Worm (Caenorhabditis elegans): Measurements from ENCODE around the gene F08B4.8.

ce11 chrIV:8631033-8631432 is 46.4 kb upstream of the F08B4.8 start, which contains the start of gene dgk-4:
- TF ChIP-seq dpl-1 (GFP tag; optimal IDR thresholded peaks at IDR 0.05): no peak
- no peak for TF ChIP-seq fos-1 (tag; optimal IDR thresholded peaks at IDR 0.05)
- TF ChIP-seq zag-1 (tag; optimal IDR thresholded peaks at IDR 0.05): no peak
- TF ChIP-seq nhr-41 (GFP tag; IDR thresholded peaks at IDR 0.05): no peak
- no peak for TF ChIP-seq skn-1 (tag; optimal IDR thresholded peaks at IDR 0.05)
- no peak for TF ChIP-seq nhr-6 (tag; optimal IDR thresholded peaks at IDR 0.05)
- no peak for TF ChIP-seq rbr-2 (tag; optimal IDR thresholded peaks at IDR 0.05)
